Fruit fly (Drosophila melanogaster): ENCODE data around the gene Eip93F.

DNA sequence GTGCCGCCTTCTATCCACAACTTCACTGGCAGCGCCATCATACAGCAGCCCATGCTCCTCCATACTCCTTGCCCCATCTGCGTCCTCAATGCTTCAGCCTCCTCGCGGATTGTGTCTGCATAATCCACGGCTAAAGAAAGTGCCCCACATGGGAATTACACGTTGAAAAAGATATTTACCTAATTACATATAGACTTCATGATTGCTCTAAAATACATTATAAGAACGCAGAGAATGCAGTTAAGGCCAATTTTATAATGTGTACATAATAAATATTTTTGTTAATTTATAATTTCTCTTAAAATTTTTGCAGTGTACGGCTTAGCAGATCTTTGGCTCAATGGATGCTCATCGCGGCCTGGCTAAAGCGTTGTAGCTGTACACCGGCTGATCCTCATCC, 43.3 kb upstream of the Eip93F start:
- peak; percentile 46 for TF ChIP-seq Blimp-1 (GFP tag; optimal IDR thresholded peaks at IDR 0.05)
- peak; percentile 43 for TF ChIP-seq Hr39 (GFP tag; optimal IDR thresholded peaks at IDR 0.05)
- peak; percentile 88 for TF ChIP-seq Gug (GFP tag; IDR thresholded peaks at IDR 0.05)
- peak; percentile 67 for TF ChIP-seq CG6854 (GFP tag; optimal IDR thresholded peaks at IDR 0.05)
- TF ChIP-seq CG10669 (GFP tag; optimal IDR thresholded peaks at IDR 0.05): peak; percentile 82
- TF ChIP-seq CG16779 (tag; optimal IDR thresholded peaks at IDR 0.05): peak; percentile 69
- TF ChIP-seq CG11762 (GFP tag; optimal IDR thresholded peaks at IDR 0.05; ENCODE audit: insufficient read depth): peak; percentile 69
- peak; percentile 72 for TF ChIP-seq Sox102F (GFP tag; optimal IDR thresholded peaks at IDR 0.05)
- peak; percentile 80 for TF ChIP-seq CG34406 (GFP tag; optimal IDR thresholded peaks at IDR 0.05)
- peak; percentile 90 for TF ChIP-seq eg (GFP tag; IDR thresholded peaks at IDR 0.05)
- TF ChIP-seq fd59A (GFP tag; optimal IDR thresholded peaks at IDR 0.05): peak; percentile 83
- peak; percentile 87 for TF ChIP-seq CG4318 (GFP tag; optimal IDR thresholded peaks at IDR 0.05)
- TF ChIP-seq CG8632 (GFP tag; optimal IDR thresholded peaks at IDR 0.05): peak; percentile 72
- TF ChIP-seq topi (GFP tag; optimal IDR thresholded peaks at IDR 0.05): peak; percentile 73

Measured in whole organism, prepupa.